Worm (Caenorhabditis elegans) whole organism, L1 larva: ENCODE results near the gene spe-43.

ENCODE experiments used
- Y116A8C.19 ChIP-seq: sonication (generic microtip); optimal IDR thresholded peaks from 2 replicates; lab custom pipeline; 2016; ENCODE audit warnings: missing compliant biosample characterization, missing genetic modification characterization, borderline replicate concordance
- aha-1 ChIP-seq: fragments of 150-350 bp; optimal IDR thresholded peaks from 2 replicates; lab custom pipeline; 2014; ENCODE audit warnings: missing biosample characterization, missing genetic modification characterization
- ama-1 ChIP-seq: fragments of 150-350 bp; optimal IDR thresholded peaks from 2 replicates; lab custom pipeline; 2014
- ceh-63 ChIP-seq: fragments of 200-800 bp; sonication (Bioruptor generic); optimal IDR thresholded peaks from 2 replicates; lab custom pipeline; 2018; ENCODE audit warnings: mild to moderate bottlenecking, missing genetic modification characterization, missing compliant biosample characterization
- dsc-1 ChIP-seq: sonication (generic microtip); optimal IDR thresholded peaks from 2 replicates; lab custom pipeline; 2016; ENCODE audit warnings: mild to moderate bottlenecking, missing genetic modification characterization, missing compliant biosample characterization
- egl-13 ChIP-seq: sonication (generic microtip); optimal IDR thresholded peaks from 2 replicates; lab custom pipeline; 2016; ENCODE audit warnings: missing genotype, missing genetic modification reagents, missing genetic modification characterization, missing compliant biosample characterization
- fkh-8 ChIP-seq: sonication (generic microtip); optimal IDR thresholded peaks from 2 replicates; lab custom pipeline; 2016; ENCODE audit warnings: mild to moderate bottlenecking, missing genetic modification characterization, missing compliant biosample characterization
- grh-1 ChIP-seq: fragments of 200-800 bp; sonication (Bioruptor generic); IDR thresholded peaks from 2 replicates; pipeline ENCODE4 v1.3.6; 2022; ENCODE audit warnings: missing genetic modification reagents, missing genetic modification characterization, missing compliant biosample characterization
- hlh-17 ChIP-seq: fragments of 200-800 bp; sonication (Bioruptor generic); optimal IDR thresholded peaks from 2 replicates; lab custom pipeline; 2018; ENCODE audit warnings: missing genetic modification characterization, mild to moderate bottlenecking, missing compliant biosample characterization, moderate library complexity, borderline replicate concordance
- irx-1 ChIP-seq: sonication (generic microtip); optimal IDR thresholded peaks from 2 replicates; lab custom pipeline; 2016; ENCODE audit warnings: missing genetic modification characterization, missing compliant biosample characterization
- lir-3 ChIP-seq: sonication (generic microtip); optimal IDR thresholded peaks from 2 replicates; lab custom pipeline; 2016; ENCODE audit warnings: mild to moderate bottlenecking, missing genetic modification characterization, moderate library complexity, missing compliant biosample characterization; ENCODE audit not compliant: poor library complexity
- lsy-2 ChIP-seq, 2 experiments: fragments of 150-350 bp; optimal IDR thresholded peaks; 2 replicates each; lab custom pipeline; 2014; ENCODE audit warnings: missing biosample characterization in 2 of 2, missing genetic modification characterization in 2 of 2
- nhr-11 ChIP-seq: fragments of 150-350 bp; optimal IDR thresholded peaks from 2 replicates; lab custom pipeline; 2014; ENCODE audit warnings: missing biosample characterization, missing genetic modification characterization
- nhr-19 ChIP-seq: fragments of 200-800 bp; sonication (Bioruptor generic); conservative IDR thresholded peaks from 2 replicates; pipeline ENCODE4 v1.3.6; 2022; ENCODE audit warnings: missing genetic modification characterization, missing compliant biosample characterization
- nhr-47 ChIP-seq: sonication (generic microtip); optimal IDR thresholded peaks from 2 replicates; lab custom pipeline; 2016; ENCODE audit warnings: mild to moderate bottlenecking, missing genetic modification characterization, moderate library complexity, missing compliant biosample characterization
- nhr-77 ChIP-seq: fragments of 150-350 bp; optimal IDR thresholded peaks from 2 replicates; lab custom pipeline; 2014; ENCODE audit warnings: missing biosample characterization, missing genetic modification characterization
- nhr-85 ChIP-seq: sonication (generic microtip); peaks from one replicate; lab custom pipeline; 2016; ENCODE audit warnings: missing genetic modification characterization, inconsistent platforms, missing compliant biosample characterization
- pqm-1 ChIP-seq: sonication (generic microtip); optimal IDR thresholded peaks from 3 replicates; lab custom pipeline; 2017; ENCODE audit warnings: missing biosample characterization, missing genetic modification characterization
- rnt-1 ChIP-seq: sonication (generic microtip); optimal IDR thresholded peaks from 2 replicates; lab custom pipeline; 2016; ENCODE audit warnings: mild to moderate bottlenecking, missing genetic modification characterization, moderate library complexity, missing compliant biosample characterization
- sptf-1 ChIP-seq: fragments of 150-350 bp; optimal IDR thresholded peaks from 2 replicates; lab custom pipeline; 2014; ENCODE audit warnings: missing biosample characterization, missing genetic modification characterization
- sup-37 ChIP-seq: fragments of 200-800 bp; sonication (Bioruptor generic); optimal IDR thresholded peaks from 2 replicates; lab custom pipeline; 2018; ENCODE audit warnings: mild to moderate bottlenecking, missing genetic modification characterization, missing compliant biosample characterization
- tbx-2 ChIP-seq: sonication (generic microtip); optimal IDR thresholded peaks from 2 replicates; lab custom pipeline; 2016; ENCODE audit warnings: missing genetic modification characterization, missing compliant biosample characterization
- unc-62 ChIP-seq: fragments of 150-350 bp; optimal IDR thresholded peaks from 2 replicates; lab custom pipeline; 2014; ENCODE audit warnings: missing biosample characterization, missing genetic modification reagents, missing genetic modification characterization
- vab-15 ChIP-seq: sonication (generic microtip); optimal IDR thresholded peaks from 2 replicates; lab custom pipeline; 2017; ENCODE audit warnings: missing genotype, mild to moderate bottlenecking, missing genetic modification characterization, missing compliant biosample characterization
- ztf-11 ChIP-seq, 2 experiments: sonication (generic microtip); optimal IDR thresholded peaks; 2 replicates each; lab custom pipeline; 2016 to 2017; ENCODE audit warnings: missing genetic modification characterization in 2 of 2, missing biosample characterization in 1 of 2, missing compliant biosample characterization in 1 of 2

spe-43 gene

ce11 chrIV:13093677-13094076 is 48.5 kb downstream of the spe-43 start, which contains the start of the genes prcc-1 and C39E9.12 (continued):
- TF ChIP-seq nhr-11 (tag; lab: Kevin White, UChicago) (no peak), sptf-1 (no peak), lsy-2 (tag; optimal IDR thresholded peaks at IDR 0.05; lab: Kevin White, UChicago) (peak; percentile 73 to 91), ama-1 (no peak), irx-1 (no peak), fkh-8 (tag; lab: Kevin White, UChicago) (peak; percentile 56), tbx-2 (tag; lab: Kevin White, UChicago) (peak; percentile 37), dsc-1 (tag; lab: Kevin White, UChicago) (peak; percentile 21), hlh-17 (GFP tag; lab: Kevin White, UChicago) (no peak), nhr-77 (peak; percentile 54), ceh-63 (GFP tag; lab: Kevin White, UChicago) (no peak), nhr-47 (tag; lab: Kevin White, UChicago) (peak; percentile 75), rnt-1 (tag; lab: Kevin White, UChicago) (peak; percentile 79), nhr-19 (GFP tag; lab: Robert Waterston, UW) (peak; percentile 43; the same call in 1 of the 2 replicates), egl-13 (tag; lab: Kevin White, UChicago) (no peak)

ce11 chrIV:13090967-13091366 is 51.2 kb downstream of the spe-43 start, which contains the start of gene col-132:
col-132 (minus strand) TSS chrIV:13091067.
- TF ChIP-seq grh-1 (GFP tag; lab: Robert Waterston, UW) (no peak), lsy-2 (tag; optimal IDR thresholded peaks at IDR 0.05; lab: Kevin White, UChicago) (no peak), ama-1 (no peak)

ce11 chrIV:13089671-13090242 is 52.4 kb downstream of the spe-43 start:
- TF ChIP-seq aha-1 (tag; lab: Kevin White, UChicago) (no peak), nhr-85 (tag; lab: Kevin White, UChicago) (no peak), sup-37 (GFP tag; lab: Kevin White, UChicago) (no peak), ztf-11 (tag; optimal IDR thresholded peaks at IDR 0.05; lab: Kevin White, UChicago) (no peak), grh-1 (GFP tag; lab: Robert Waterston, UW) (no peak), pqm-1 (no peak), Y116A8C.19 (tag; lab: Kevin White, UChicago) (no peak), unc-62 (GFP tag; lab: Kevin White, UChicago) (no peak), vab-15 (no peak), lir-3 (tag; lab: Kevin White, UChicago) (no peak)
